Worm (Caenorhabditis elegans) whole organism, mixed stage, embryonic: ENCODE data around the gene B0222.15.

ENCODE experiments used
- M03D4.4 ChIP-seq: sonication (generic microtip); optimal IDR thresholded peaks from 2 replicates; lab custom pipeline; 2017; ENCODE audit warnings: mild to moderate bottlenecking, missing genetic modification characterization, missing compliant biosample characterization
- bed-3 ChIP-seq: fragments of 200-800 bp; sonication (Bioruptor generic); optimal IDR thresholded peaks from 3 replicates; lab custom pipeline; 2018; ENCODE audit warnings: mild to moderate bottlenecking, missing genetic modification characterization, moderate library complexity, missing compliant biosample characterization
- blmp-1 ChIP-seq: fragments of 150-350 bp; optimal IDR thresholded peaks from 2 replicates; lab custom pipeline; 2014; ENCODE audit warnings: missing biosample characterization, missing genetic modification characterization
- ceh-39 ChIP-seq: fragments of 150-350 bp; optimal IDR thresholded peaks from 2 replicates; lab custom pipeline; 2014; ENCODE audit warnings: missing biosample characterization, missing genetic modification characterization
- ceh-43 ChIP-seq: fragments of 200-800 bp; sonication (Bioruptor generic); optimal IDR thresholded peaks from 2 replicates; lab custom pipeline; 2018; ENCODE audit warnings: mild to moderate bottlenecking, missing genetic modification characterization, moderate library complexity, missing compliant biosample characterization
- ceh-83 ChIP-seq: fragments of 200-800 bp; sonication (Bioruptor generic); optimal IDR thresholded peaks from 2 replicates; lab custom pipeline; 2018; ENCODE audit warnings: mild to moderate bottlenecking, missing genetic modification characterization, missing compliant biosample characterization
- ces-1 ChIP-seq: fragments of 150-350 bp; optimal IDR thresholded peaks from 2 replicates; lab custom pipeline; 2014; ENCODE audit warnings: missing biosample characterization, missing genetic modification reagents, missing genetic modification characterization
- cnd-1 ChIP-seq: fragments of 200-800 bp; sonication (Bioruptor generic); optimal IDR thresholded peaks from 2 replicates; lab custom pipeline; 2018; ENCODE audit warnings: mild to moderate bottlenecking, missing genetic modification characterization, missing compliant biosample characterization
- drap-1 ChIP-seq: fragments of 200-800 bp; sonication (Bioruptor generic); optimal IDR thresholded peaks from 3 replicates; lab custom pipeline; 2018; ENCODE audit warnings: mild to moderate bottlenecking, missing genetic modification characterization, missing compliant biosample characterization
- elt-1 ChIP-seq: sonication (generic microtip); optimal IDR thresholded peaks from 2 replicates; lab custom pipeline; 2017; ENCODE audit warnings: missing genetic modification characterization, mild to moderate bottlenecking, missing compliant biosample characterization, antibody characterized with exemption, moderate library complexity, borderline replicate concordance; ENCODE audit not compliant: insufficient read depth
- elt-3 ChIP-seq: fragments of 150-350 bp; optimal IDR thresholded peaks from 2 replicates; lab custom pipeline; 2014; ENCODE audit warnings: missing biosample characterization, missing genetic modification characterization
- flh-1 ChIP-seq: fragments of 200-800 bp; sonication (Bioruptor generic); optimal IDR thresholded peaks from 2 replicates; lab custom pipeline; 2018; ENCODE audit warnings: mild to moderate bottlenecking, missing genetic modification characterization, moderate library complexity, missing compliant biosample characterization
- ham-2 ChIP-seq: fragments of 200-800 bp; sonication (Bioruptor generic); optimal IDR thresholded peaks from 2 replicates; lab custom pipeline; 2018; ENCODE audit warnings: mild to moderate bottlenecking, missing genetic modification characterization, missing compliant biosample characterization
- hlh-1 ChIP-seq: fragments of 150-350 bp; optimal IDR thresholded peaks from 2 replicates; lab custom pipeline; 2014; ENCODE audit warnings: missing biosample characterization, missing genetic modification reagents, missing genetic modification characterization
- lin-13 ChIP-seq: fragments of 150-350 bp; optimal IDR thresholded peaks from 2 replicates; lab custom pipeline; 2014; ENCODE audit warnings: missing biosample characterization, missing genetic modification characterization
- lin-32 ChIP-seq: fragments of 200-800 bp; sonication (Bioruptor generic); optimal IDR thresholded peaks from 2 replicates; lab custom pipeline; 2018; ENCODE audit warnings: mild to moderate bottlenecking, missing genetic modification characterization, missing compliant biosample characterization
- lsy-2 ChIP-seq: fragments of 150-350 bp; optimal IDR thresholded peaks from 2 replicates; lab custom pipeline; 2014; ENCODE audit warnings: missing biosample characterization, missing genetic modification characterization
- mab-5 ChIP-seq: fragments of 150-350 bp; optimal IDR thresholded peaks from 2 replicates; lab custom pipeline; 2014; ENCODE audit warnings: missing biosample characterization, missing genetic modification characterization
- mep-1 ChIP-seq: fragments of 150-350 bp; optimal IDR thresholded peaks from 2 replicates; lab custom pipeline; 2017; ENCODE audit warnings: missing biosample characterization, missing genetic modification reagents, missing genetic modification characterization, inconsistent platforms
- mls-2 ChIP-seq: sonication (generic microtip); optimal IDR thresholded peaks from 2 replicates; lab custom pipeline; 2016; ENCODE audit warnings: mild to moderate bottlenecking, missing genetic modification characterization, moderate library complexity, missing compliant biosample characterization
- nhr-12 ChIP-seq: fragments of 150-350 bp; optimal IDR thresholded peaks from 2 replicates; lab custom pipeline; 2014; ENCODE audit warnings: missing biosample characterization, missing genetic modification characterization
- nhr-2 ChIP-seq: fragments of 150-350 bp; optimal IDR thresholded peaks from 2 replicates; lab custom pipeline; 2014; ENCODE audit warnings: missing biosample characterization, missing genetic modification characterization
- nhr-237 ChIP-seq: fragments of 150-350 bp; optimal IDR thresholded peaks from 2 replicates; lab custom pipeline; 2014; ENCODE audit warnings: missing biosample characterization, missing genetic modification characterization
- nhr-28 ChIP-seq: fragments of 150-350 bp; optimal IDR thresholded peaks from 2 replicates; lab custom pipeline; 2014; ENCODE audit warnings: missing biosample characterization, missing genetic modification characterization
- nhr-76 ChIP-seq: sonication (generic microtip); optimal IDR thresholded peaks from 2 replicates; lab custom pipeline; 2017; ENCODE audit warnings: missing biosample characterization, missing genetic modification characterization
- pha-4 ChIP-seq: fragments of 150-350 bp; optimal IDR thresholded peaks from 2 replicates; lab custom pipeline; 2018; ENCODE audit warnings: missing biosample characterization, missing genetic modification reagents, missing genetic modification characterization
- sem-2 ChIP-seq: fragments of 200-800 bp; sonication (Bioruptor generic); optimal IDR thresholded peaks from 2 replicates; lab custom pipeline; 2018; ENCODE audit warnings: mild to moderate bottlenecking, missing genetic modification characterization, missing compliant biosample characterization
- sptf-1 ChIP-seq: sonication (generic microtip); optimal IDR thresholded peaks from 2 replicates; lab custom pipeline; 2017; ENCODE audit warnings: mild to moderate bottlenecking, missing genetic modification characterization, moderate library complexity, missing compliant biosample characterization
- unc-120 ChIP-seq: sonication (generic microtip); optimal IDR thresholded peaks from 2 replicates; lab custom pipeline; 2017; ENCODE audit warnings: missing genetic modification characterization, missing compliant biosample characterization; ENCODE audit not compliant: poor library complexity, severe bottlenecking
- unc-39 ChIP-seq: fragments of 150-350 bp; optimal IDR thresholded peaks from 2 replicates; lab custom pipeline; 2014; ENCODE audit warnings: missing biosample characterization, missing genetic modification characterization
- unc-62 ChIP-seq: fragments of 150-350 bp; optimal IDR thresholded peaks from 2 replicates; lab custom pipeline; 2014; ENCODE audit warnings: missing biosample characterization, missing genetic modification reagents, missing genetic modification characterization
- zip-8 ChIP-seq: fragments of 150-350 bp; optimal IDR thresholded peaks from 2 replicates; lab custom pipeline; 2014; ENCODE audit warnings: missing biosample characterization, missing genetic modification characterization
- ztf-11 ChIP-seq: fragments of 150-350 bp; optimal IDR thresholded peaks from 2 replicates; lab custom pipeline; 2014; ENCODE audit warnings: missing biosample characterization, missing genetic modification characterization

The B0222.15 gene

DNA sequence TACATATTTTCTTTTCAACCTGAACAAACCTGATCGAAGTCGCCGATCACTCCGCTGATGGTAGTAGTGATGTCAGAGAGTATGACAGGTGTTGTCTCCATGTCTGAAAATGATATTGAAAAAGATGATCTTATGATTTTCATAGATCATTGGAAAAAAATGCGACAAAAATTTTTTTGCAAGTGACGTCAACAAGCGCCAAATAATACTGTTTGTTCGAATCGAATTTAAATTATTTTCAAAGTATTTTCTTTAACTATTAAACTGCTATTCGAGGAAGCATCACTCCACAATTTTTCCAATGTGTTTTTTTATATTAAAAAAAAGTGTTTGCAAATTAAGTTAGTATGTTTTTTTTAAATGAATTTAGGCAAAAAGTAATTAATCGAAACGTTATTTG, 19.0 kb downstream of the B0222.15 start, which contains the start of gene pitr-2:
TSS of gene pitr-2 (minus strand) at position 101 of the 400 bp plus-strand sequence.
- no peak for TF ChIP-seq M03D4.4 (tag; lab: Kevin White, UChicago)
- TF ChIP-seq elt-3 (tag; lab: Kevin White, UChicago) = no peak
- no peak for TF ChIP-seq ham-2 (GFP tag; lab: Kevin White, UChicago)
- no peak for TF ChIP-seq nhr-237 (tag; lab: Kevin White, UChicago)
- no peak for TF ChIP-seq bed-3
- TF ChIP-seq blmp-1 (tag; lab: Kevin White, UChicago) = no peak
- no peak for TF ChIP-seq sptf-1 (tag; lab: Kevin White, UChicago)
- no peak for TF ChIP-seq drap-1 (GFP tag; lab: Kevin White, UChicago)
- no peak for TF ChIP-seq nhr-28
- TF ChIP-seq zip-8 (tag; lab: Kevin White, UChicago) = no peak
- TF ChIP-seq nhr-12 (tag; lab: Kevin White, UChicago) = no peak
- no peak for TF ChIP-seq unc-120 (tag; lab: Kevin White, UChicago)
- no peak for TF ChIP-seq nhr-76 (tag; lab: Kevin White, UChicago)
- TF ChIP-seq cnd-1 = no peak
- no peak for TF ChIP-seq mls-2 (tag; lab: Kevin White, UChicago)

DNA sequence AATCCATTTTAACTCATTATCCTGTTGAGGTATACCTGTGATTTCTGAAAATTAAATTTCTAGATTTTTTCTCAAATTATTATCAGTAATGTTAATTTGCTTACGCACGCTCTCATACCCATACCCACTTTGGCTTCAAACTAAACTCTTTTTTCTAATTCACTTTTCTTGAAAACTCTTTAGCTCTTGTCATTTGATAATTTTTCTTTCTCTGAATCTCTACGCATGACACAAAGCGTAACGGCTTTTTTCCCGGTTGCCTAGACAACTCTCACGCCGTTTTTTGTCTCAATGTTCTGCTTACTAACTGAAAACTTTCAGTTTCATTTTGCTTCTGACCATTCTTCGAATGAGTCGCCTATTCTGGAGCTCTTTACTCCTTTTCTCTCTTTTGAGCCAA, 22.6 kb downstream of the B0222.15 start, which contains the start of gene B0222.1:
TSS of gene B0222.1 (plus strand) at position 306 of the 400 bp plus-strand sequence.
- no peak for TF ChIP-seq mab-5 (tag; lab: Kevin White, UChicago)
- no peak for TF ChIP-seq ham-2 (GFP tag; lab: Kevin White, UChicago)
- TF ChIP-seq elt-3 (tag; lab: Kevin White, UChicago) = no peak
- no peak for TF ChIP-seq mls-2 (tag; lab: Kevin White, UChicago)
- no peak for TF ChIP-seq mep-1
- TF ChIP-seq ceh-83 (GFP tag; lab: Kevin White, UChicago) = no peak
- TF ChIP-seq pha-4 = no peak
- no peak for TF ChIP-seq lin-13 (tag; lab: Kevin White, UChicago)
- TF ChIP-seq nhr-2 = no peak
- TF ChIP-seq sem-2 (GFP tag; lab: Kevin White, UChicago) = no peak
- no peak for TF ChIP-seq nhr-12 (tag; lab: Kevin White, UChicago)
- TF ChIP-seq drap-1 (GFP tag; lab: Kevin White, UChicago) = no peak
- TF ChIP-seq ztf-11 (tag; lab: Kevin White, UChicago) = no peak
- TF ChIP-seq lsy-2 (tag; lab: Kevin White, UChicago) = no peak
- no peak for TF ChIP-seq unc-120 (tag; lab: Kevin White, UChicago)
- TF ChIP-seq flh-1 (GFP tag; lab: Kevin White, UChicago) = no peak

DNA sequence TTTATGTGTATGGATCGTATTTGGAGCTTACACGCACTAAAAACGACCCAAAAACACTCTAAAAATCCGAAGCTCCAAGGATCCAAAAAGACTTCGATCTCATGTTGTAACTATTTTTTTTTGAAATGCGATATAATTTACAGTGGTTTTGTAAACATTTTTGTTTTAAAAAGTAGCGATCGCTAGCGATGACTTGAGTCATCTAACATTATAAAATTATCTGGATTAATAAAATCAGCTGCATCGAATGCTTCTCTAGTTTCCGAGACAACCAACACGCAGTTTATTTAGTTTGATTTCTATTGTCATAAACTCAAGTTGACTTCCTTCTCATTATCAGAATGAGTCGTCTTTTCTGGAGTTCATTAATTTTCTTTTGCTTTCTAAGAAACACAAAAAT, 24.5 kb downstream of the B0222.15 start, which contains the start of gene F21C10.1:
TSS of gene F21C10.1 (plus strand) at position 301 of the 400 bp plus-strand sequence.
- no peak for TF ChIP-seq mep-1
- TF ChIP-seq ceh-43 (GFP tag; lab: Kevin White, UChicago) = no peak
- TF ChIP-seq drap-1 (GFP tag; lab: Kevin White, UChicago) = no peak
- TF ChIP-seq nhr-76 (tag; lab: Kevin White, UChicago) = no peak
- no peak for TF ChIP-seq ces-1
- no peak for TF ChIP-seq ztf-11 (tag; lab: Kevin White, UChicago)
- no peak for TF ChIP-seq blmp-1 (tag; lab: Kevin White, UChicago)
- no peak for TF ChIP-seq nhr-12 (tag; lab: Kevin White, UChicago)
- TF ChIP-seq unc-62 (GFP tag; lab: Kevin White, UChicago) = no peak
- TF ChIP-seq mls-2 (tag; lab: Kevin White, UChicago) = no peak
- no peak for TF ChIP-seq elt-1 (tag; lab: Kevin White, UChicago)
- TF ChIP-seq hlh-1 (tag; lab: Kevin White, UChicago) = no peak
- no peak for TF ChIP-seq lsy-2 (tag; lab: Kevin White, UChicago)
- TF ChIP-seq sptf-1 (tag; lab: Kevin White, UChicago) = no peak
- no peak for TF ChIP-seq elt-3 (tag; lab: Kevin White, UChicago)
- TF ChIP-seq flh-1 (GFP tag; lab: Kevin White, UChicago) = no peak
- no peak for TF ChIP-seq unc-39 (tag; lab: Kevin White, UChicago)
- no peak for TF ChIP-seq mab-5 (tag; lab: Kevin White, UChicago)
- no peak for TF ChIP-seq ceh-39 (tag; lab: Kevin White, UChicago)
- TF ChIP-seq, all 35 proteins: peak for 0

DNA sequence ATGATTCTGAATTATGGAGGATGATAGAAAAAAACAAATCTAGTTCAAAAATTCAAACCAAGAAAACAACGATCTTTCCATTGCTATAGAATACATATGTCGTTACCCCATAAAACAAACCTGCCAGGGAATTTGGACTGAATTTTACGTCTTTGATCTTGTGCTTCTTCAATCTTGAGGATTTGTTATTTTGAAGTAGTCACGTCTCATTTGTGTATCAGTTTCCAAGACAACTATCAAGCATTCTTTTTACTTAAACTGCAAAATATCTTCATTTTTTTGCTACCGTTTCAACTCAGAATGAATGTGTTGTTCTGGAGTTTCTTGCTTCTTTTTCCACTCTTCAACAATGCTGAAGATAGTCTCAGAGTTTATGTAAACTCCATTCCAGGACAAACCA, 25.8 kb downstream of the B0222.15 start, which contains the start of gene F21C10.19:
TSS of gene F21C10.19 (plus strand) at position 301 of the 400 bp plus-strand sequence.
- TF ChIP-seq lin-32 (GFP tag; lab: Kevin White, UChicago) (no peak), lin-13 (tag; lab: Kevin White, UChicago) (no peak), zip-8 (tag; lab: Kevin White, UChicago) (no peak), ceh-39 (tag; lab: Kevin White, UChicago) (no peak), hlh-1 (tag; lab: Kevin White, UChicago) (no peak), mab-5 (tag; lab: Kevin White, UChicago) (no peak), unc-62 (GFP tag; lab: Kevin White, UChicago) (no peak), sem-2 (GFP tag; lab: Kevin White, UChicago) (no peak), mep-1 (no peak)
